Worm (Caenorhabditis elegans) whole organism, late embryonic: ENCODE data around the gene fbxa-76.

ENCODE experiments used
- Y22D7AL.16 ChIP-seq: sonication (generic microtip); optimal IDR thresholded peaks from 2 replicates; lab custom pipeline; 2016; ENCODE audit warnings: missing genetic modification characterization, missing compliant biosample characterization
- ahr-1 ChIP-seq: sonication (generic microtip); optimal IDR thresholded peaks from 2 replicates; lab custom pipeline; 2016; ENCODE audit warnings: missing genetic modification characterization, missing compliant biosample characterization
- ceh-2 ChIP-seq: sonication (generic microtip); optimal IDR thresholded peaks from 2 replicates; lab custom pipeline; 2016; ENCODE audit warnings: missing genotype, missing genetic modification characterization, missing compliant biosample characterization
- ceh-31 ChIP-seq: sonication (generic microtip); optimal IDR thresholded peaks from 2 replicates; lab custom pipeline; 2016; ENCODE audit warnings: missing genetic modification characterization, missing compliant biosample characterization
- ceh-34 ChIP-seq: sonication (generic microtip); optimal IDR thresholded peaks from 2 replicates; lab custom pipeline; 2016; ENCODE audit warnings: mild to moderate bottlenecking, missing genetic modification characterization, missing compliant biosample characterization
- ceh-45 ChIP-seq: fragments of 200-800 bp; sonication (Bioruptor generic); IDR thresholded peaks from 2 replicates; pipeline ENCODE4 v1.3.6; 2022; ENCODE audit warnings: missing genetic modification reagents, missing genetic modification characterization, missing compliant biosample characterization
- ceh-48 ChIP-seq: sonication (generic microtip); optimal IDR thresholded peaks from 2 replicates; lab custom pipeline; 2016; ENCODE audit warnings: missing genetic modification characterization, inconsistent platforms, missing compliant biosample characterization
- dmd-4 ChIP-seq: sonication (generic microtip); optimal IDR thresholded peaks from 2 replicates; lab custom pipeline; 2016; ENCODE audit warnings: borderline replicate concordance, missing genetic modification characterization, missing compliant biosample characterization
- dve-1 ChIP-seq: sonication (generic microtip); optimal IDR thresholded peaks from 2 replicates; lab custom pipeline; 2017; ENCODE audit warnings: antibody characterized with exemption, mild to moderate bottlenecking, missing genetic modification characterization, missing compliant biosample characterization
- elt-2 ChIP-seq: sonication (generic microtip); optimal IDR thresholded peaks from 2 replicates; lab custom pipeline; 2016; ENCODE audit warnings: missing genetic modification reagents, missing genetic modification characterization, missing compliant biosample characterization
- elt-4 ChIP-seq: sonication (generic microtip); optimal IDR thresholded peaks from 2 replicates; lab custom pipeline; 2016; ENCODE audit warnings: missing genetic modification characterization, missing compliant biosample characterization
- nhr-232 ChIP-seq: sonication (generic microtip); optimal IDR thresholded peaks from 2 replicates; lab custom pipeline; 2016; ENCODE audit warnings: missing genetic modification characterization, missing compliant biosample characterization
- pat-9 ChIP-seq: fragments of 200-800 bp; sonication (Bioruptor generic); optimal IDR thresholded peaks from 2 replicates; lab custom pipeline; 2018; ENCODE audit warnings: mild to moderate bottlenecking, missing genetic modification characterization, moderate library complexity, missing compliant biosample characterization
- pha-4 ChIP-seq: fragments of 150-350 bp; optimal IDR thresholded peaks from 2 replicates; lab custom pipeline; 2018; ENCODE audit warnings: missing biosample characterization, missing genetic modification reagents, missing genetic modification characterization
- pqm-1 ChIP-seq: sonication (generic microtip); optimal IDR thresholded peaks from 2 replicates; lab custom pipeline; 2016; ENCODE audit warnings: missing genetic modification characterization, missing compliant biosample characterization
- ref-2 ChIP-seq: sonication (generic microtip); optimal IDR thresholded peaks from 2 replicates; lab custom pipeline; 2016; ENCODE audit warnings: missing genetic modification characterization, missing compliant biosample characterization
- rnt-1 ChIP-seq: sonication (generic microtip); optimal IDR thresholded peaks from 2 replicates; lab custom pipeline; 2016; ENCODE audit warnings: missing genetic modification characterization, missing compliant biosample characterization
- tbx-2 ChIP-seq: sonication (generic microtip); optimal IDR thresholded peaks from 2 replicates; lab custom pipeline; 2016; ENCODE audit warnings: missing genetic modification characterization, missing compliant biosample characterization
- ttx-3 ChIP-seq: sonication (generic microtip); optimal IDR thresholded peaks from 2 replicates; lab custom pipeline; 2016; ENCODE audit warnings: missing genetic modification reagents, missing genetic modification characterization, missing compliant biosample characterization
- unc-42 ChIP-seq: sonication (generic microtip); optimal IDR thresholded peaks from 2 replicates; lab custom pipeline; 2016; ENCODE audit warnings: missing genotype, missing genetic modification characterization, missing compliant biosample characterization
- unc-55 ChIP-seq: sonication (generic microtip); optimal IDR thresholded peaks from 2 replicates; lab custom pipeline; 2017; ENCODE audit warnings: missing biosample characterization, missing genetic modification reagents, missing genetic modification characterization
- unc-86 ChIP-seq: sonication (generic microtip); optimal IDR thresholded peaks from 2 replicates; lab custom pipeline; 2016; ENCODE audit warnings: missing genetic modification characterization, missing compliant biosample characterization
- ztf-16 ChIP-seq: sonication (generic microtip); optimal IDR thresholded peaks from 2 replicates; lab custom pipeline; 2017; ENCODE audit warnings: missing genetic modification characterization, missing compliant biosample characterization

The fbxa-76 gene

ce11 chrIII:1201958-1202596 lies 46.9 kb downstream of the fbxa-76 start, which contains the start of the genes mrpl-45 and Y119D3B.12 (continued):
- TF ChIP-seq tbx-2 (tag; lab: Kevin White, UChicago), result peak; percentile 52
- no peak for TF ChIP-seq pqm-1 (tag; lab: Kevin White, UChicago)
- TF ChIP-seq Y22D7AL.16 (tag; lab: Kevin White, UChicago), result no peak
- peak; percentile 50 for TF ChIP-seq ttx-3 (tag; lab: Kevin White, UChicago)
- TF ChIP-seq unc-55 (GFP tag; lab: Kevin White, UChicago), result no peak
- no peak for TF ChIP-seq ref-2 (tag; lab: Kevin White, UChicago)
- peak; percentile 38 for TF ChIP-seq unc-42 (tag; lab: Kevin White, UChicago)
- TF ChIP-seq ceh-34, result peak; percentile 20
- peak; percentile 54 for TF ChIP-seq elt-2 (tag; lab: Kevin White, UChicago)
- no peak for TF ChIP-seq nhr-232 (tag; lab: Kevin White, UChicago)
- TF ChIP-seq ceh-31, result peak; percentile 39
- TF ChIP-seq rnt-1 (tag; lab: Kevin White, UChicago), result peak; percentile 35
- TF ChIP-seq dve-1 (tag; lab: Kevin White, UChicago), result peak; percentile 25
- no peak for TF ChIP-seq dmd-4 (tag; lab: Kevin White, UChicago)
- peak; percentile 84 for TF ChIP-seq ceh-48
- TF ChIP-seq elt-4 (tag; lab: Kevin White, UChicago), result no peak
- TF ChIP-seq ahr-1 (tag; lab: Kevin White, UChicago), result no peak
- no peak for TF ChIP-seq ceh-45 (GFP tag; lab: Robert Waterston, UW)
- TF ChIP-seq ztf-16 (tag; lab: Kevin White, UChicago), result peak; percentile 69
- peak; percentile 22 for TF ChIP-seq ceh-2
- TF ChIP-seq unc-86 (tag; lab: Kevin White, UChicago), result peak; percentile 30
- TF ChIP-seq pha-4 (tag; lab: Kevin White, UChicago), result no peak
- peak; percentile 23 for TF ChIP-seq pat-9
